Worm (Caenorhabditis elegans) whole organism, young adult: Measurements from ENCODE around the gene F09A5.2.

ENCODE experiments used
- B0336.3 ChIP-seq: fragments of 200-800 bp; sonication (Bioruptor generic); IDR thresholded peaks from 2 replicates; pipeline ENCODE4 v1.3.6; 2022; ENCODE audit warnings: missing genetic modification characterization, missing compliant biosample characterization
- F37B4.10 ChIP-seq: fragments of 200-800 bp; sonication (Bioruptor generic); IDR thresholded peaks from 2 replicates; pipeline ENCODE4 v1.3.6; 2022; ENCODE audit warnings: missing genetic modification characterization, missing compliant biosample characterization
- F39B2.1 ChIP-seq: fragments of 200-800 bp; sonication (Bioruptor generic); IDR thresholded peaks from 2 replicates; pipeline ENCODE4 v1.3.6; 2022; ENCODE audit warnings: missing genetic modification reagents, missing genetic modification characterization, missing compliant biosample characterization
- K12H6.12 ChIP-seq: fragments of 200-800 bp; sonication (Bioruptor generic); optimal IDR thresholded peaks from 2 replicates; lab custom pipeline; 2018; ENCODE audit warnings: mild to moderate bottlenecking, missing genetic modification characterization, missing compliant biosample characterization
- T07F8.4 ChIP-seq: sonication (generic microtip); optimal IDR thresholded peaks from 2 replicates; lab custom pipeline; 2016; ENCODE audit warnings: mild to moderate bottlenecking, missing genetic modification characterization, moderate library complexity, missing compliant biosample characterization
- Y53G8AR.9 ChIP-seq: fragments of 200-800 bp; sonication (Bioruptor generic); conservative IDR thresholded peaks from 2 replicates; pipeline ENCODE4 v1.3.6; 2022; ENCODE audit warnings: missing genetic modification reagents, missing genetic modification characterization, missing compliant biosample characterization
- Y56A3A.18 ChIP-seq: fragments of 200-800 bp; sonication (Bioruptor generic); IDR thresholded peaks from 2 replicates; pipeline ENCODE4 v1.3.6; 2022; ENCODE audit warnings: missing genetic modification reagents, missing genetic modification characterization, missing compliant biosample characterization
- Y95B8A.8 ChIP-seq: fragments of 200-800 bp; sonication (Bioruptor generic); IDR thresholded peaks from 2 replicates; pipeline ENCODE4 v1.3.6; 2022; ENCODE audit warnings: missing genetic modification reagents, missing genetic modification characterization, missing compliant biosample characterization
- akir-1 ChIP-seq: fragments of 200-800 bp; sonication (Bioruptor generic); optimal IDR thresholded peaks from 2 replicates; lab custom pipeline; 2018; ENCODE audit warnings: mild to moderate bottlenecking, missing genetic modification characterization, moderate library complexity, missing compliant biosample characterization
- ama-1 ChIP-seq, 3 experiments: fragments of 150-350 bp in 1 of 3; sonication (generic microtip) in 2 of 3; optimal IDR thresholded peaks; 2 replicates each; lab custom pipeline; 2014 to 2018; ENCODE audit warnings: missing biosample characterization in 2 of 3, missing genetic modification characterization in 2 of 3, missing genetic modification reagents in 2 of 3
- athp-1 ChIP-seq: sonication (generic microtip); optimal IDR thresholded peaks from 2 replicates; lab custom pipeline; 2017; ENCODE audit warnings: mild to moderate bottlenecking, missing genetic modification characterization, missing compliant biosample characterization
- attf-5 ChIP-seq: fragments of 200-800 bp; sonication (Bioruptor generic); optimal IDR thresholded peaks from 2 replicates; lab custom pipeline; 2018; ENCODE audit warnings: mild to moderate bottlenecking, missing genetic modification characterization, missing compliant biosample characterization
- bed-2 ChIP-seq: fragments of 200-800 bp; sonication (Bioruptor generic); IDR thresholded peaks from 2 replicates; pipeline ENCODE4 v1.3.6; 2022; ENCODE audit warnings: missing genetic modification reagents, missing genetic modification characterization, missing compliant biosample characterization
- cebp-1 ChIP-seq, 2 experiments: fragments of 200-800 bp in 1 of 2; sonication (Bioruptor generic) in 1 of 2; sonication (generic microtip) in 1 of 2; IDR thresholded peaks in 1 of 2; optimal IDR thresholded peaks in 1 of 2; 2 replicates each; pipeline versions ENCODE4 v1.3.6 to Lab custom; 2017 to 2022; ENCODE audit warnings: missing compliant biosample characterization in 2 of 2, missing genetic modification characterization in 2 of 2, mild to moderate bottlenecking in 1 of 2, missing genetic modification reagents in 1 of 2, moderate library complexity in 1 of 2
- cebp-2 ChIP-seq: fragments of 200-800 bp; sonication (Bioruptor generic); IDR thresholded peaks from 2 replicates; pipeline ENCODE4 v1.3.6; 2022; ENCODE audit warnings: missing genetic modification characterization, missing compliant biosample characterization
- ceh-100 ChIP-seq: fragments of 200-800 bp; sonication (Bioruptor generic); IDR thresholded peaks from 2 replicates; pipeline ENCODE4 v1.3.6; 2022; ENCODE audit warnings: missing genetic modification reagents, missing genetic modification characterization, missing compliant biosample characterization
- ceh-58 ChIP-seq: fragments of 200-800 bp; sonication (Bioruptor generic); IDR thresholded peaks from 2 replicates; pipeline ENCODE4 v1.3.6; 2022; ENCODE audit warnings: missing genetic modification characterization, missing compliant biosample characterization
- ceh-79 ChIP-seq: sonication (generic microtip); optimal IDR thresholded peaks from 2 replicates; lab custom pipeline; 2017; ENCODE audit warnings: mild to moderate bottlenecking, missing genetic modification characterization, missing compliant biosample characterization
- chd-7 ChIP-seq: sonication (generic microtip); optimal IDR thresholded peaks from 2 replicates; lab custom pipeline; 2016; ENCODE audit warnings: mild to moderate bottlenecking, missing genetic modification characterization, moderate library complexity, missing compliant biosample characterization
- dox-1 ChIP-seq: fragments of 200-800 bp; sonication (Bioruptor generic); IDR thresholded peaks from 2 replicates; pipeline ENCODE4 v1.3.6; 2022; ENCODE audit warnings: missing genetic modification reagents, missing genetic modification characterization, missing compliant biosample characterization
- efl-1 ChIP-seq: fragments of 150-350 bp; optimal IDR thresholded peaks from 2 replicates; lab custom pipeline; 2014; ENCODE audit warnings: missing biosample characterization, missing genetic modification reagents, missing genetic modification characterization
- egl-44 ChIP-seq: fragments of 200-800 bp; sonication (Bioruptor generic); IDR thresholded peaks from 2 replicates; pipeline ENCODE4 v1.3.6; 2022; ENCODE audit warnings: missing genetic modification reagents, missing genetic modification characterization, missing compliant biosample characterization
- ekl-4 ChIP-seq: fragments of 200-800 bp; sonication (Bioruptor generic); IDR thresholded peaks from 2 replicates; pipeline ENCODE4 v1.3.6; 2022; ENCODE audit warnings: missing genetic modification reagents, missing genetic modification characterization, missing compliant biosample characterization
- gei-17 ChIP-seq: fragments of 200-800 bp; sonication (Bioruptor generic); optimal IDR thresholded peaks from 2 replicates; lab custom pipeline; 2018; ENCODE audit warnings: mild to moderate bottlenecking, missing genetic modification characterization, missing compliant biosample characterization
- him-1 ChIP-seq: sonication (generic microtip); optimal IDR thresholded peaks from 2 replicates; lab custom pipeline; 2016; ENCODE audit warnings: missing genotype, missing genetic modification reagents, missing genetic modification characterization, missing compliant biosample characterization
- hmg-1.2 ChIP-seq: fragments of 200-800 bp; sonication (Bioruptor generic); IDR thresholded peaks from 2 replicates; pipeline ENCODE4 v1.3.6; 2022; ENCODE audit warnings: missing genetic modification reagents, missing genetic modification characterization, missing compliant biosample characterization
- hmg-20 ChIP-seq: fragments of 200-800 bp; sonication (Bioruptor generic); IDR thresholded peaks from 2 replicates; pipeline ENCODE4 v1.3.6; 2022; ENCODE audit warnings: missing genetic modification reagents, missing genetic modification characterization, missing compliant biosample characterization
- lin-26 ChIP-seq: fragments of 200-800 bp; sonication (Bioruptor generic); IDR thresholded peaks from 2 replicates; pipeline ENCODE4 v1.3.6; 2022; ENCODE audit warnings: missing genetic modification reagents, missing genetic modification characterization, missing compliant biosample characterization
- lin-35 ChIP-seq, 3 experiments: fragments of 150-350 bp in 2 of 3; sonication (generic microtip) in 1 of 3; optimal IDR thresholded peaks; 2 replicates each; lab custom pipeline; 2014 to 2018; ENCODE audit warnings: missing biosample characterization in 3 of 3, missing genetic modification characterization in 3 of 3, missing genetic modification reagents in 3 of 3
- lin-40 ChIP-seq: sonication (generic microtip); optimal IDR thresholded peaks from 2 replicates; lab custom pipeline; 2016; ENCODE audit warnings: missing genetic modification characterization, mild to moderate bottlenecking, missing compliant biosample characterization, missing genotype, missing genetic modification reagents
- lir-1 ChIP-seq: fragments of 200-800 bp; sonication (Bioruptor generic); conservative IDR thresholded peaks from 2 replicates; pipeline ENCODE4 v1.3.6; 2022; ENCODE audit warnings: missing genetic modification reagents, missing genetic modification characterization, missing compliant biosample characterization
- mcd-1 ChIP-seq: fragments of 200-800 bp; sonication (Bioruptor generic); IDR thresholded peaks from 2 replicates; pipeline ENCODE4 v1.3.6; 2022; ENCODE audit warnings: missing genetic modification reagents, missing genetic modification characterization, missing compliant biosample characterization
- mel-28 ChIP-seq: sonication (generic microtip); optimal IDR thresholded peaks from 2 replicates; lab custom pipeline; 2016; ENCODE audit warnings: borderline replicate concordance, mild to moderate bottlenecking, missing genetic modification characterization, missing compliant biosample characterization
- mes-4 ChIP-seq: sonication (generic microtip); optimal IDR thresholded peaks from 2 replicates; lab custom pipeline; 2016; ENCODE audit warnings: missing genotype, missing genetic modification characterization, missing compliant biosample characterization
- mxl-1 ChIP-seq: sonication (generic microtip); optimal IDR thresholded peaks from 2 replicates; lab custom pipeline; 2016; ENCODE audit warnings: missing genetic modification characterization, missing compliant biosample characterization
- nhr-179 ChIP-seq: sonication (generic microtip); optimal IDR thresholded peaks from 2 replicates; lab custom pipeline; 2016; ENCODE audit warnings: mild to moderate bottlenecking, missing genetic modification characterization, missing compliant biosample characterization
- nhr-90 ChIP-seq: sonication (generic microtip); optimal IDR thresholded peaks from 2 replicates; lab custom pipeline; 2016; ENCODE audit warnings: missing genotype, mild to moderate bottlenecking, missing genetic modification characterization, missing compliant biosample characterization
- pbrm-1 ChIP-seq: fragments of 200-800 bp; sonication (Bioruptor generic); IDR thresholded peaks from 2 replicates; pipeline ENCODE4 v1.3.6; 2022; ENCODE audit warnings: missing genetic modification reagents, missing genetic modification characterization, missing compliant biosample characterization
- repo-1 ChIP-seq: sonication (generic microtip); optimal IDR thresholded peaks from 2 replicates; lab custom pipeline; 2017; ENCODE audit warnings: mild to moderate bottlenecking, missing genetic modification characterization, missing compliant biosample characterization
- snpc-4 ChIP-seq, 5 experiments: fragments of 150-350 bp in 1 of 5; sonication (generic microtip) in 4 of 5; optimal IDR thresholded peaks; 2 replicates each; lab custom pipeline; 2014 to 2018; ENCODE audit warnings: missing genetic modification characterization in 5 of 5, missing biosample characterization in 3 of 5, antibody characterized with exemption in 2 of 5, mild to moderate bottlenecking in 2 of 5, missing compliant biosample characterization in 2 of 5, missing genotype in 2 of 5, moderate library complexity in 2 of 5, missing genetic modification reagents in 1 of 5
- tbp1 ChIP-seq: fragments of 200-800 bp; sonication (Bioruptor generic); optimal IDR thresholded peaks from 2 replicates; lab custom pipeline; 2018; ENCODE audit warnings: mild to moderate bottlenecking, missing genetic modification characterization, missing compliant biosample characterization
- tlf-1 ChIP-seq: fragments of 200-800 bp; sonication (Bioruptor generic); optimal IDR thresholded peaks from 2 replicates; lab custom pipeline; 2018; ENCODE audit warnings: mild to moderate bottlenecking, missing genetic modification characterization, missing compliant biosample characterization
- zim-3 ChIP-seq: sonication (generic microtip); optimal IDR thresholded peaks from 2 replicates; lab custom pipeline; 2017; ENCODE audit warnings: mild to moderate bottlenecking, missing genetic modification characterization, moderate library complexity, missing compliant biosample characterization
- ztf-25 ChIP-seq: fragments of 200-800 bp; sonication (Bioruptor generic); IDR thresholded peaks from 2 replicates; pipeline ENCODE4 v1.3.6; 2022; ENCODE audit warnings: missing genetic modification reagents, missing genetic modification characterization, missing compliant biosample characterization
- ztf-26 ChIP-seq: sonication (generic microtip); optimal IDR thresholded peaks from 2 replicates; lab custom pipeline; 2017; ENCODE audit warnings: missing genetic modification characterization, missing compliant biosample characterization

The F09A5.2 gene

DNA sequence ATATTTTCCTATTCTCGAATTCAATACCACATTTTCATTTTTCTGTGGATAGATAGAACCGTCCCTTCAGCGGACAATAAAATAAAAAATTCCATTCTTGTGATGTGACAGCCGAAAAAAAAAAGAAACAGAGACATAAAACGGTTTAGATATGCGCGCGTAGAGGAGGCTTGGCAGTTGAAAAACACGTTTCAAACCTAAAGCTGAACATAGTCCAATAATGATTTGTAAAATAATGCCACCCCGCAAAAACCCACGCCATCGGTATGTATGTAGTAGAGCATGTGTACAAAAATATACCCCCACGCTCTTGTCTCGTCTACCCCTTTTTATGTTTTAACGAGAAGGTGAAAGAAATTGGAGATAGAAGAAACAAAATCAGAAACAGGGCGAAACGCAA is 26.2 kb upstream of the F09A5.2 start:
- TF ChIP-seq him-1 (tag; lab: Kevin White, UChicago), result no peak
- 0 out of 2 replicates have a peak, but pooled peaks have one; percentile 25 for TF ChIP-seq mcd-1
- peak; percentile 2 for TF ChIP-seq mxl-1
- peak; percentile 37 for TF ChIP-seq lin-40 (tag; lab: Kevin White, UChicago)
- peak; percentile 70 for TF ChIP-seq repo-1 (tag; lab: Kevin White, UChicago)
- TF ChIP-seq nhr-90, result peak; percentile 28
- TF ChIP-seq athp-1 (tag; lab: Kevin White, UChicago), result peak; percentile 52
- TF ChIP-seq cebp-2 (GFP tag; lab: Robert Waterston, UW), result 0 out of 2 replicates have a peak, but pooled peaks have one; percentile 34
- no peak for TF ChIP-seq dox-1 (GFP tag; lab: Robert Waterston, UW)
- TF ChIP-seq ztf-26, result peak; percentile 67
- TF ChIP-seq tbp1 (GFP tag; lab: Kevin White, UChicago), result peak; percentile 34
- peak; percentile 76 for TF ChIP-seq ama-1 (optimal IDR thresholded peaks at IDR 0.05; lab: Kevin White, UChicago)
- TF ChIP-seq ama-1 (GFP tag; optimal IDR thresholded peaks at IDR 0.05; lab: Kevin White, UChicago), result no peak
- TF ChIP-seq Y56A3A.18 (GFP tag; lab: Robert Waterston, UW), result peak; percentile 73; the same call in 1 of the 2 replicates
- peak; percentile 27; the same call in 1 of the 2 replicates for TF ChIP-seq ekl-4 (GFP tag; lab: Robert Waterston, UW)
- peak in 1 of 3 experiments; percentile 14 for TF ChIP-seq lin-35 (GFP tag; optimal IDR thresholded peaks at IDR 0.05; lab: Kevin White, UChicago)
- TF ChIP-seq cebp-1 (GFP tag; IDR thresholded peaks at IDR 0.05; lab: Robert Waterston, UW), result no peak
- peak; percentile 67 for TF ChIP-seq cebp-1 (tag; optimal IDR thresholded peaks at IDR 0.05; lab: Kevin White, UChicago)
- TF ChIP-seq attf-5 (GFP tag; lab: Kevin White, UChicago), result no peak
- TF ChIP-seq pbrm-1 (GFP tag; lab: Robert Waterston, UW), result 0 out of 2 replicates have a peak, but pooled peaks have one; percentile 41
- TF ChIP-seq hmg-1.2 (GFP tag; lab: Robert Waterston, UW), result peak; percentile 21; the same call in 1 of the 2 replicates
- TF ChIP-seq K12H6.12 (tag; lab: Kevin White, UChicago), result no peak
- peak; percentile 57; the same call in 1 of the 2 replicates for TF ChIP-seq lin-26 (GFP tag; lab: Robert Waterston, UW)
- TF ChIP-seq efl-1 (GFP tag; lab: Kevin White, UChicago), result no peak
- peak; percentile 19 for TF ChIP-seq mel-28
- TF ChIP-seq chd-7 (tag; lab: Kevin White, UChicago), result peak; percentile 66
- peak; percentile 35; the same call in 1 of the 2 replicates for TF ChIP-seq B0336.3 (GFP tag; lab: Robert Waterston, UW)
- peak; percentile 4 for TF ChIP-seq gei-17 (GFP tag; lab: Kevin White, UChicago)
- TF ChIP-seq F39B2.1, result no peak
- TF ChIP-seq egl-44, result peak; percentile 47; the same call in 1 of the 2 replicates
- TF ChIP-seq Y95B8A.8 (GFP tag; lab: Robert Waterston, UW), result no peak
- peak; percentile 79; the same call in 1 of the 2 replicates for TF ChIP-seq Y53G8AR.9 (GFP tag; lab: Robert Waterston, UW)
- no peak for TF ChIP-seq ceh-79 (tag; lab: Kevin White, UChicago)
- peak; percentile 15 for TF ChIP-seq tlf-1
- TF ChIP-seq, all 124 proteins: peak for 24

ce11 chrX:13110004-13110403 is 24.9 kb upstream of the F09A5.2 start:
- TF ChIP-seq ztf-25 (no peak), T07F8.4 (tag; lab: Kevin White, UChicago) (no peak), nhr-179 (tag; lab: Kevin White, UChicago) (no peak), mes-4 (tag; lab: Kevin White, UChicago) (no peak), K12H6.12 (tag; lab: Kevin White, UChicago) (no peak), ceh-100 (GFP tag; lab: Robert Waterston, UW) (no peak), akir-1 (GFP tag; lab: Kevin White, UChicago) (no peak), snpc-4 (GFP tag; optimal IDR thresholded peaks at IDR 0.05; lab: Kevin White, UChicago) (no peak), snpc-4 (tag; optimal IDR thresholded peaks at IDR 0.05; lab: Kevin White, UChicago) (no peak), hmg-20 (no peak), attf-5 (GFP tag; lab: Kevin White, UChicago) (no peak), lir-1 (GFP tag; lab: Robert Waterston, UW) (no peak), F37B4.10 (GFP tag; lab: Robert Waterston, UW) (no peak), ceh-58 (GFP tag; lab: Robert Waterston, UW) (no peak), zim-3 (tag; lab: Kevin White, UChicago) (no peak), bed-2 (GFP tag; lab: Robert Waterston, UW) (no peak), mxl-1 (no peak)
